Worm (Caenorhabditis elegans): Measurements from ENCODE around the gene tbc-2.
A peak's percentile ranks its signal among the peaks of the same experiment; 100 is the strongest.

DNA sequence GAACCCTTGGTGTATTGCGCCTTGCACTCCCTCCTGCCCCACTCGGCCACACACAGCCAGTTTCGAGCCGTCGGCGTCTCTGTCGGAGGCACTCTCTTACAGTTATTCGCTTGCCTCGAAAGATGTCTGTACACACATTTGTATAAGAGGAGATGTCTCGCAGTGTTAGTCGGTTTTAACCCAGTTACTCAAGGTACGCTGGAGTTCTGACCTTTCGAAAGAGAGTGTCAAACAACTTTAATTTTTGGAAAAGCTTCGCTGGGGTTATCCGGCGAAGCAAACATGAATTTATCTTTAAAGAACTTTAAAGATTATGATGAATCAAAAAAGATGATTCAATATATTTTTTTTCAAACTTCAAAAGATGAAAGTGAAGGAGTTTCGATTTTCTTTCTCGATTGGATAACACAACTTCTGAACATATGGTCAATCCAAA lies 17.5 kb upstream of the tbc-2 start:
- TF ChIP-seq him-1 (tag; optimal IDR thresholded peaks at IDR 0.05) (peak; percentile 99), dao-5 (tag; optimal IDR thresholded peaks at IDR 0.05) (peak; percentile 92)

All from whole organism, L4/young adult.